Worm (Caenorhabditis elegans) whole organism, midembryonic: ENCODE measurements around the gene zip-9.

Experiments used
- cog-1 ChIP-seq: sonication (generic microtip); optimal IDR thresholded peaks from 2 replicates; lab custom pipeline; 2016; ENCODE audit warnings: missing genetic modification characterization, missing compliant biosample characterization
- flt-1 ChIP-seq: fragments of 200-800 bp; sonication (Bioruptor generic); IDR thresholded peaks from 2 replicates; pipeline ENCODE4 v1.3.6; 2022; ENCODE audit warnings: missing genetic modification characterization, missing compliant biosample characterization
- med-1 ChIP-seq: sonication (generic microtip); optimal IDR thresholded peaks from 2 replicates; lab custom pipeline; 2017; ENCODE audit warnings: missing genetic modification characterization, mild to moderate bottlenecking, missing compliant biosample characterization, antibody characterized with exemption, missing genetic modification reagents; ENCODE audit not compliant: insufficient read depth
- ztf-23 ChIP-seq: fragments of 200-800 bp; sonication (Bioruptor generic); IDR thresholded peaks from 2 replicates; pipeline ENCODE4 v1.3.6; 2022; ENCODE audit warnings: missing genetic modification reagents, missing genetic modification characterization, missing compliant biosample characterization

DNA sequence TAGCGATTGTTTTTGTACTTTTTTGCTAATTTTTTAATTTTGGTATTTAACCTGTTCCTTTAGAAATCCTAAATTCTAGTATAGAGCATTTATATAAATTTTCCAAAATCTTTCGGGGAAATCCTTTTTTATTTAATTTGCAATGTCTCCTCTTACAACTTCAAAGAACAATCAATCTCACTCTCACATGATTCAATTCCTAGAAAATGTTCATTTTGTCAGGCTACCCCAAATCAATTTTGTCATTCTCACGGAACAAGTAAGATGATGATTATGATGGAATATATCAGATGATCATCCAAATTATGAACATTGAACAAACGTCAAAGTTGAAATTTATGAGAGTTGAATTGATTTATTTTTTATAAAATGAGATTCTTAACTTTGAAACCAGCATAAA lies 5.0 kb upstream of the zip-9 start:
- TF ChIP-seq cog-1 (tag; lab: Kevin White, UChicago) (no peak), ztf-23 (GFP tag; lab: Robert Waterston, UW) (no peak), flt-1 (no peak), med-1 (GFP tag; lab: Kevin White, UChicago) (no peak)
